Worm (Caenorhabditis elegans) whole organism, mixed stage, embryonic: ENCODE data around the gene C29H12.6.

Experiments used
- bed-3 ChIP-seq: fragments of 200-800 bp; sonication (Bioruptor generic); optimal IDR thresholded peaks from 3 replicates; lab custom pipeline; 2018; ENCODE audit warnings: mild to moderate bottlenecking, missing genetic modification characterization, moderate library complexity, missing compliant biosample characterization
- blmp-1 ChIP-seq: fragments of 150-350 bp; optimal IDR thresholded peaks from 2 replicates; lab custom pipeline; 2014; ENCODE audit warnings: missing biosample characterization, missing genetic modification characterization
- drap-1 ChIP-seq: fragments of 200-800 bp; sonication (Bioruptor generic); optimal IDR thresholded peaks from 3 replicates; lab custom pipeline; 2018; ENCODE audit warnings: mild to moderate bottlenecking, missing genetic modification characterization, missing compliant biosample characterization
- elt-1 ChIP-seq: sonication (generic microtip); optimal IDR thresholded peaks from 2 replicates; lab custom pipeline; 2017; ENCODE audit warnings: missing genetic modification characterization, mild to moderate bottlenecking, missing compliant biosample characterization, antibody characterized with exemption, moderate library complexity, borderline replicate concordance; ENCODE audit not compliant: insufficient read depth
- lin-13 ChIP-seq: fragments of 150-350 bp; optimal IDR thresholded peaks from 2 replicates; lab custom pipeline; 2014; ENCODE audit warnings: missing biosample characterization, missing genetic modification characterization
- nhr-12 ChIP-seq: fragments of 150-350 bp; optimal IDR thresholded peaks from 2 replicates; lab custom pipeline; 2014; ENCODE audit warnings: missing biosample characterization, missing genetic modification characterization
- nhr-28 ChIP-seq: fragments of 150-350 bp; optimal IDR thresholded peaks from 2 replicates; lab custom pipeline; 2014; ENCODE audit warnings: missing biosample characterization, missing genetic modification characterization
- nhr-76 ChIP-seq: sonication (generic microtip); optimal IDR thresholded peaks from 2 replicates; lab custom pipeline; 2017; ENCODE audit warnings: missing biosample characterization, missing genetic modification characterization
- snpc-4 ChIP-seq: fragments of 150-350 bp; optimal IDR thresholded peaks from 2 replicates; lab custom pipeline; 2014; ENCODE audit warnings: missing biosample characterization, missing genetic modification characterization
- sptf-1 ChIP-seq: sonication (generic microtip); optimal IDR thresholded peaks from 2 replicates; lab custom pipeline; 2017; ENCODE audit warnings: mild to moderate bottlenecking, missing genetic modification characterization, moderate library complexity, missing compliant biosample characterization
- unc-39 ChIP-seq: fragments of 150-350 bp; optimal IDR thresholded peaks from 2 replicates; lab custom pipeline; 2014; ENCODE audit warnings: missing biosample characterization, missing genetic modification characterization
- unc-62 ChIP-seq: fragments of 150-350 bp; optimal IDR thresholded peaks from 2 replicates; lab custom pipeline; 2014; ENCODE audit warnings: missing biosample characterization, missing genetic modification reagents, missing genetic modification characterization
- ztf-11 ChIP-seq: fragments of 150-350 bp; optimal IDR thresholded peaks from 2 replicates; lab custom pipeline; 2014; ENCODE audit warnings: missing biosample characterization, missing genetic modification characterization

- no peak for TF ChIP-seq nhr-76 (tag; lab: Kevin White, UChicago)
- no peak for TF ChIP-seq sptf-1 (tag; lab: Kevin White, UChicago)
- TF ChIP-seq unc-39 (tag; lab: Kevin White, UChicago): no peak
- no peak for TF ChIP-seq snpc-4
- no peak for TF ChIP-seq lin-13 (tag; lab: Kevin White, UChicago)
- no peak for TF ChIP-seq blmp-1 (tag; lab: Kevin White, UChicago)
- peak; percentile 22 for TF ChIP-seq unc-62
- no peak for TF ChIP-seq ztf-11 (tag; lab: Kevin White, UChicago)
- no peak for TF ChIP-seq nhr-12
- TF ChIP-seq nhr-28 (tag; lab: Kevin White, UChicago): no peak
- TF ChIP-seq drap-1 (GFP tag; lab: Kevin White, UChicago): no peak
- no peak for TF ChIP-seq elt-1 (tag; lab: Kevin White, UChicago)
- TF ChIP-seq bed-3 (GFP tag; lab: Kevin White, UChicago): no peak
Measured at ce11 chrII:6113842-6114441, 4.1 kb downstream of the C29H12.6 start.
